Fruit fly (Drosophila melanogaster): ENCODE measurements around the gene CG7523.

Gene CG7523

DNA sequence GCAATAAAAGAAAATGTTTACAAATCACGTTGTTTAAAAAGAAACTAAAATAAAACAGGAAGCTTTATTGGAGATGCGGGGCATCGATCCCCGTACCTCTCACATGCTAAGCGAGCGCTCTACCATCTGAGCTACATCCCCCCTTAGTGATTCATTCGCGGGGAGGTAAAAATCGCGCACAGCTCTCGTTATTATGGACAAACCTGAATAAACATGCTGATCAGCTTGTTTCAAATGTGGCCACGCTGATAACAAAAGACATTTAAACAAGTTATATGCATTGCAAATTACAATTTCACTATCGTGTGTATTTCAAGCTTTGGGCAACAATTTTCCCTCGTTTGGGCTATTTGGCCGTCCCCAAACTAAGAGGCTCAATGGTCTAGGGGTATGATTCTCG, 25.5 kb downstream of the CG7523 start (continued):
- TF ChIP-seq ato (GFP tag; IDR thresholded peaks at IDR 0.05; ENCODE audit: partially characterized antibody) (peak; percentile 46; the same call in 1 of the 2 replicates), CG9797 (GFP tag; optimal IDR thresholded peaks at IDR 0.05) (no peak), CG34376 (GFP tag; optimal IDR thresholded peaks at IDR 0.05) (peak; percentile 16), Eip74EF (GFP tag; optimal IDR thresholded peaks at IDR 0.05) (peak in 1 of 2 experiments; percentile 13), CG7963 (GFP tag; IDR thresholded peaks at IDR 0.05; ENCODE audit: partially characterized antibody) (peak; percentile 50; the same call in 1 of the 3 replicates), exex (tag; optimal IDR thresholded peaks at IDR 0.05) (peak; percentile 45), CG18599 (GFP tag; optimal IDR thresholded peaks at IDR 0.05) (no peak), p53 (GFP tag; optimal IDR thresholded peaks at IDR 0.05) (peak; percentile 75), CG12769 (tag; optimal IDR thresholded peaks at IDR 0.05) (peak; percentile 40), HLH4C (GFP tag; IDR thresholded peaks at IDR 0.05; ENCODE audit: partially characterized antibody) (peak; percentile 59), Neu2 (GFP tag; optimal IDR thresholded peaks at IDR 0.05; ENCODE audit: borderline replicate concordance) (no peak), sna (GFP tag; IDR thresholded peaks at IDR 0.05; ENCODE audit: partially characterized antibody) (peak; percentile 63; the same call in 1 of the 2 replicates), vnd (GFP tag; IDR thresholded peaks at IDR 0.05; ENCODE audit: partially characterized antibody) (peak; percentile 58; the same call in 2 of the 3 replicates), mirr (GFP tag; optimal IDR thresholded peaks at IDR 0.05) (peak; percentile 44), CG6854 (GFP tag; optimal IDR thresholded peaks at IDR 0.05) (peak; percentile 2)

- TF ChIP-seq lov (optimal IDR thresholded peaks at IDR 0.05) (no peak), lov (GFP tag; IDR thresholded peaks at IDR 0.05) (no peak), pum (GFP tag; optimal IDR thresholded peaks at IDR 0.05) (no peak), CG10979 (tag; optimal IDR thresholded peaks at IDR 0.05) (no peak), CG2202 (tag; optimal IDR thresholded peaks at IDR 0.05) (no peak), CG13894 (tag; optimal IDR thresholded peaks at IDR 0.05) (peak; percentile 52), crol (GFP tag; IDR thresholded peaks at IDR 0.05) (0 out of 2 replicates have a peak, but pooled peaks have one; percentile 42), Atf-2 (GFP tag; optimal IDR thresholded peaks at IDR 0.05) (no peak), CG1233 (GFP tag; optimal IDR thresholded peaks at IDR 0.05) (no peak), aop (GFP tag; IDR thresholded peaks at IDR 0.05) (no peak), abd-A (tag; optimal IDR thresholded peaks at IDR 0.05) (peak; percentile 5), Ets65A (GFP tag) (peak; percentile 73)
Observed at dm6 chr3R:17644019-17644418, 26.7 kb downstream of the CG7523 start.

- TF ChIP-seq Aef1 (GFP tag; IDR thresholded peaks at IDR 0.05): no peak
- TF ChIP-seq CG10209 (GFP tag; optimal IDR thresholded peaks at IDR 0.05): no peak
- TF ChIP-seq Hr51 (GFP tag; optimal IDR thresholded peaks at IDR 0.05): peak in 1 of 2 experiments; percentile 18
- TF ChIP-seq nerfin-1 (tag; optimal IDR thresholded peaks at IDR 0.05): no peak
- peak; percentile 15 for TF ChIP-seq Sox100B (GFP tag; optimal IDR thresholded peaks at IDR 0.05)
- no peak for TF ChIP-seq CG3281 (GFP tag; optimal IDR thresholded peaks at IDR 0.05)
- no peak for TF ChIP-seq CG33213 (GFP tag; optimal IDR thresholded peaks at IDR 0.05)
- TF ChIP-seq CG2678 (tag; optimal IDR thresholded peaks at IDR 0.05): peak; percentile 27
- TF ChIP-seq CG10321 (GFP tag; IDR thresholded peaks at IDR 0.05): no peak
- TF ChIP-seq Sox102F (GFP tag; optimal IDR thresholded peaks at IDR 0.05): peak; percentile 4
- no peak for TF ChIP-seq ase (GFP tag; IDR thresholded peaks at IDR 0.05)
- TF ChIP-seq CG11696 (GFP tag; IDR thresholded peaks at IDR 0.05): no peak
- TF ChIP-seq Xrp1 (GFP tag; IDR thresholded peaks at IDR 0.05): no peak
- peak; percentile 38 for TF ChIP-seq nmo (GFP tag; optimal IDR thresholded peaks at IDR 0.05)
- peak in 1 of 2 experiments; percentile 57 for TF ChIP-seq Eip74EF (GFP tag; optimal IDR thresholded peaks at IDR 0.05)
- TF ChIP-seq hkb (optimal IDR thresholded peaks at IDR 0.05): no peak
- TF ChIP-seq hkb (GFP tag; IDR thresholded peaks at IDR 0.05): 0 out of 2 replicates have a peak, but pooled peaks have one; percentile 7
- TF ChIP-seq CG6791 (GFP tag; IDR thresholded peaks at IDR 0.05; ENCODE audit: partially characterized antibody): peak; percentile 20; the same call in 1 of the 3 replicates
- no peak for TF ChIP-seq GATAe (GFP tag; conservative IDR thresholded peaks at IDR 0.05)
- peak; percentile 45 for TF ChIP-seq dmrt99B (tag; optimal IDR thresholded peaks at IDR 0.05)
Observed at dm6 chr3R:17631176-17631865, 39.4 kb downstream of the CG7523 start.
